Fruit fly (Drosophila melanogaster): Measurements from ENCODE around the gene CG17991.

The CG17991 gene

dm6 chr3R:27253136-27253920 is 12.3 kb downstream of the CG17991 start, which contains the start of gene pll (continued):
- TF ChIP-seq fd85E (GFP tag; optimal IDR thresholded peaks at IDR 0.05) (no peak), CG3032 (tag; optimal IDR thresholded peaks at IDR 0.05) (peak; percentile 80), Smox (GFP tag; optimal IDR thresholded peaks at IDR 0.05) (peak; percentile 78), CG11902 (GFP tag; optimal IDR thresholded peaks at IDR 0.05) (peak; percentile 75), CG7368 (GFP tag; optimal IDR thresholded peaks at IDR 0.05) (no peak), CG6854 (GFP tag; optimal IDR thresholded peaks at IDR 0.05) (no peak), eg (GFP tag; IDR thresholded peaks at IDR 0.05) (peak; percentile 96), CG8632 (GFP tag; optimal IDR thresholded peaks at IDR 0.05) (peak; percentile 68), svp (GFP tag) (peak; percentile 94), ss (GFP tag; optimal IDR thresholded peaks at IDR 0.05) (no peak), CG32006 (GFP tag; optimal IDR thresholded peaks at IDR 0.05) (no peak), CG11762 (GFP tag; optimal IDR thresholded peaks at IDR 0.05; ENCODE audit: insufficient read depth) (peak; percentile 57), CG34406 (GFP tag; optimal IDR thresholded peaks at IDR 0.05) (peak; percentile 69), CG3919 (GFP tag; optimal IDR thresholded peaks at IDR 0.05) (peak; percentile 89), vri (GFP tag; optimal IDR thresholded peaks at IDR 0.05) (no peak), CG9139 (GFP tag; optimal IDR thresholded peaks at IDR 0.05) (no peak), dsx (GFP tag; optimal IDR thresholded peaks at IDR 0.05; ENCODE audit: poor library complexity, severe bottlenecking) (peak; percentile 65), CG6792 (GFP tag; optimal IDR thresholded peaks at IDR 0.05) (peak; percentile 75), CG6276 (GFP tag; optimal IDR thresholded peaks at IDR 0.05) (no peak), Eip93F (GFP tag; optimal IDR thresholded peaks at IDR 0.05) (peak; percentile 58), CG6808 (GFP tag; optimal IDR thresholded peaks at IDR 0.05) (no peak), CG16779 (tag; optimal IDR thresholded peaks at IDR 0.05) (no peak), Hr4 (GFP tag; optimal IDR thresholded peaks at IDR 0.05) (no peak)

dm6 chr3R:27253921-27254376 is 12.9 kb downstream of the CG17991 start:
- TF ChIP-seq Sox15 (GFP tag; optimal IDR thresholded peaks at IDR 0.05) (no peak), fkh (GFP tag; optimal IDR thresholded peaks at IDR 0.05) (peak; percentile 47), CG4318 (GFP tag; optimal IDR thresholded peaks at IDR 0.05) (no peak), CG9139 (GFP tag; optimal IDR thresholded peaks at IDR 0.05) (no peak), Gug (GFP tag; IDR thresholded peaks at IDR 0.05) (no peak), CG6854 (GFP tag; optimal IDR thresholded peaks at IDR 0.05) (no peak), CG6276 (GFP tag; optimal IDR thresholded peaks at IDR 0.05) (no peak), CG11762 (GFP tag; optimal IDR thresholded peaks at IDR 0.05; ENCODE audit: insufficient read depth) (no peak), Met (GFP tag; optimal IDR thresholded peaks at IDR 0.05) (no peak), Eip78C (GFP tag) (peak; percentile 42), CG6792 (GFP tag; optimal IDR thresholded peaks at IDR 0.05) (no peak), Hr4 (GFP tag; optimal IDR thresholded peaks at IDR 0.05) (no peak)

- peak; percentile 60 for TF ChIP-seq Ets96B (tag; optimal IDR thresholded peaks at IDR 0.05)
- peak; percentile 83 for TF ChIP-seq CG8119 (GFP tag; IDR thresholded peaks at IDR 0.05)
- TF ChIP-seq CG6792 (GFP tag; optimal IDR thresholded peaks at IDR 0.05) = peak; percentile 76
- peak; percentile 79 for TF ChIP-seq CG15336 (GFP tag; IDR thresholded peaks at IDR 0.05)
- peak; percentile 67 for TF ChIP-seq CG34406 (GFP tag; optimal IDR thresholded peaks at IDR 0.05)
- TF ChIP-seq acj6 (GFP tag; optimal IDR thresholded peaks at IDR 0.05) = peak; percentile 84
- no peak for TF ChIP-seq Sox102F (GFP tag; optimal IDR thresholded peaks at IDR 0.05)
- peak; percentile 92 for TF ChIP-seq CG32006 (GFP tag; optimal IDR thresholded peaks at IDR 0.05)
- TF ChIP-seq topi (GFP tag; optimal IDR thresholded peaks at IDR 0.05) = peak; percentile 80
- TF ChIP-seq net (GFP tag; optimal IDR thresholded peaks at IDR 0.05) = peak; percentile 87
- TF ChIP-seq CG6163 (GFP tag; IDR thresholded peaks at IDR 0.05) = peak; percentile 89
- no peak for TF ChIP-seq CG9139 (GFP tag; optimal IDR thresholded peaks at IDR 0.05)
- TF ChIP-seq Smox (GFP tag; optimal IDR thresholded peaks at IDR 0.05) = no peak
- peak; percentile 81 for TF ChIP-seq spab (GFP tag; optimal IDR thresholded peaks at IDR 0.05)
- peak; percentile 82 for TF ChIP-seq lz (GFP tag; optimal IDR thresholded peaks at IDR 0.05)
- TF ChIP-seq fd85E (GFP tag; optimal IDR thresholded peaks at IDR 0.05) = peak; percentile 42
- peak; percentile 81 for TF ChIP-seq Hr39 (GFP tag; optimal IDR thresholded peaks at IDR 0.05)
- peak; percentile 93 for TF ChIP-seq Eip78C (GFP tag)
- peak; percentile 94 for TF ChIP-seq fkh (GFP tag; optimal IDR thresholded peaks at IDR 0.05)
- peak; percentile 63 for TF ChIP-seq CG3032 (tag; optimal IDR thresholded peaks at IDR 0.05)
- peak; percentile 77 for TF ChIP-seq CG8319 (GFP tag; optimal IDR thresholded peaks at IDR 0.05)
- no peak for TF ChIP-seq CG4318 (GFP tag; optimal IDR thresholded peaks at IDR 0.05)
- TF ChIP-seq svp (GFP tag) = no peak
- peak; percentile 4 for TF ChIP-seq Hr38 (GFP tag; optimal IDR thresholded peaks at IDR 0.05)
- peak; percentile 50 for TF ChIP-seq CG6854 (GFP tag; optimal IDR thresholded peaks at IDR 0.05)
- peak; percentile 65 for TF ChIP-seq CG11902 (GFP tag; optimal IDR thresholded peaks at IDR 0.05)
- peak; percentile 38 for TF ChIP-seq Hr4 (GFP tag; optimal IDR thresholded peaks at IDR 0.05)
- peak; percentile 86 for TF ChIP-seq CG3919 (GFP tag; optimal IDR thresholded peaks at IDR 0.05)
These were observed 22.6 kb downstream of the CG17991 start, which contains the start of gene woc for dm6 chr3R:27263434-27264215. woc (minus strand) TSS chr3R:27264055.
